Worm (Caenorhabditis elegans) whole organism, late embryonic: ENCODE data around the gene catp-6.

ENCODE experiments used
- hlh-30 ChIP-seq: sonication (generic microtip); optimal IDR thresholded peaks from 2 replicates; lab custom pipeline; 2017; ENCODE audit warnings: antibody characterized with exemption, missing genetic modification characterization, missing compliant biosample characterization; ENCODE audit not compliant: insufficient read depth
- syd-9 ChIP-seq: sonication (generic microtip); optimal IDR thresholded peaks from 2 replicates; lab custom pipeline; 2016; ENCODE audit warnings: mild to moderate bottlenecking, missing genetic modification characterization, moderate library complexity, missing compliant biosample characterization

- TF ChIP-seq syd-9 (no peak), hlh-30 (tag; lab: Kevin White, UChicago) (no peak)
Measured at ce11 chrIV:9773441-9773840, 50.9 kb downstream of the catp-6 start.
